Worm (Caenorhabditis elegans) whole organism, young adult: Measurements from ENCODE around the gene unc-62.

Experiments
- Y79H2A.3 ChIP-seq: fragments of 200-800 bp; sonication (Bioruptor generic); conservative IDR thresholded peaks from 2 replicates; pipeline ENCODE4 v1.3.6; 2022; ENCODE audit warnings: missing genetic modification reagents, missing genetic modification characterization, missing compliant biosample characterization
- atf-7 ChIP-seq: sonication (generic microtip); optimal IDR thresholded peaks from 2 replicates; lab custom pipeline; 2017; ENCODE audit warnings: mild to moderate bottlenecking, missing genetic modification characterization, missing compliant biosample characterization
- cebp-1 ChIP-seq, 2 experiments: fragments of 200-800 bp in 1 of 2; sonication (Bioruptor generic) in 1 of 2; sonication (generic microtip) in 1 of 2; IDR thresholded peaks in 1 of 2; optimal IDR thresholded peaks in 1 of 2; 2 replicates each; pipeline versions ENCODE4 v1.3.6 to Lab custom; 2017 to 2022; ENCODE audit warnings: missing compliant biosample characterization in 2 of 2, missing genetic modification characterization in 2 of 2, mild to moderate bottlenecking in 1 of 2, missing genetic modification reagents in 1 of 2, moderate library complexity in 1 of 2
- efl-1 ChIP-seq: fragments of 150-350 bp; optimal IDR thresholded peaks from 2 replicates; lab custom pipeline; 2014; ENCODE audit warnings: missing biosample characterization, missing genetic modification reagents, missing genetic modification characterization
- madf-10 ChIP-seq: sonication (generic microtip); optimal IDR thresholded peaks from 2 replicates; lab custom pipeline; 2016; ENCODE audit warnings: mild to moderate bottlenecking, missing genetic modification characterization, missing compliant biosample characterization
- nfya-1 ChIP-seq: sonication (generic microtip); optimal IDR thresholded peaks from 2 replicates; lab custom pipeline; 2017; ENCODE audit warnings: antibody characterized with exemption, missing compliant biosample characterization, missing genetic modification characterization, borderline replicate concordance; ENCODE audit not compliant: insufficient read depth
- sea-2 ChIP-seq: fragments of 200-800 bp; sonication (Bioruptor generic); IDR thresholded peaks from 2 replicates; pipeline ENCODE4 v1.3.6; 2022; ENCODE audit warnings: missing genetic modification characterization, missing compliant biosample characterization
- snpc-1.3 ChIP-seq: sonication (generic microtip); optimal IDR thresholded peaks from 2 replicates; lab custom pipeline; 2017; ENCODE audit warnings: missing genetic modification characterization, mild to moderate bottlenecking, missing compliant biosample characterization, antibody characterized with exemption, moderate library complexity, missing genotype, missing genetic modification reagents; ENCODE audit not compliant: insufficient read depth
- tlf-1 ChIP-seq: fragments of 200-800 bp; sonication (Bioruptor generic); optimal IDR thresholded peaks from 2 replicates; lab custom pipeline; 2018; ENCODE audit warnings: mild to moderate bottlenecking, missing genetic modification characterization, missing compliant biosample characterization

DNA sequence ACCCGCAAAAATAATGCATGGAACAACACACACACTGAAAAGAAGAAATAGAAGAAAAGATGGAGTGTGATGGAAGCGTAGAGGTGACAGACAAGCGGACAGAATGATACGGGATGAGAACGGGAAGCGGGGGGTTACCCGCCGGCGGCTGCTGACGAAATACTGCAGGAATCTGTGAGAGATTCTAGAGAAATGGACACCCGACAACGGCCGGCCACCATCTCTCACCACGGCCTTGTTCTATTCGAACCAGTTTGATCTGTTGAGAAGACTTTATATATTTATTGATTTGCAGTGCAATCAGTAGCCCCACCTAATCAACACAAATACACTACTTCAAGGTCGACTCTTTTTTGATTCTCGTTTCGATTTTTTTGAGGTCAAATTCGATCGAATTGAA lies 53.2 kb downstream of the unc-62 start:
- no peak for TF ChIP-seq Y79H2A.3 (GFP tag; lab: Robert Waterston, UW)
- TF ChIP-seq madf-10 (tag; lab: Kevin White, UChicago), result no peak
- TF ChIP-seq cebp-1 (GFP tag; IDR thresholded peaks at IDR 0.05; lab: Robert Waterston, UW), result no peak
- TF ChIP-seq cebp-1 (tag; optimal IDR thresholded peaks at IDR 0.05; lab: Kevin White, UChicago), result no peak
- no peak for TF ChIP-seq nfya-1 (tag; lab: Kevin White, UChicago)
- no peak for TF ChIP-seq snpc-1.3 (tag; lab: Kevin White, UChicago)
- no peak for TF ChIP-seq efl-1 (GFP tag; lab: Kevin White, UChicago)
- TF ChIP-seq atf-7, result no peak
- no peak for TF ChIP-seq sea-2 (GFP tag; lab: Robert Waterston, UW)
- TF ChIP-seq tlf-1, result no peak
